Worm (Caenorhabditis elegans) whole organism, L1 larva: Measurements from ENCODE around the gene F12E12.2.
"Not testable (repeated sequence)": the region's sequence is repeated elsewhere in the genome, so short reads cannot be mapped to it uniquely, and the experiment has no call there.

ENCODE experiments used
- C04F5.9 ChIP-seq: sonication (generic microtip); optimal IDR thresholded peaks from 2 replicates; lab custom pipeline; 2016; ENCODE audit warnings: missing genetic modification characterization, missing compliant biosample characterization
- C16A3.4 ChIP-seq: fragments of 150-350 bp; optimal IDR thresholded peaks from 2 replicates; lab custom pipeline; 2014; ENCODE audit warnings: missing biosample characterization, missing genetic modification characterization
- aha-1 ChIP-seq: fragments of 150-350 bp; optimal IDR thresholded peaks from 2 replicates; lab custom pipeline; 2014; ENCODE audit warnings: missing biosample characterization, missing genetic modification characterization
- alr-1 ChIP-seq: fragments of 200-800 bp; sonication (Bioruptor generic); optimal IDR thresholded peaks from 2 replicates; lab custom pipeline; 2018; ENCODE audit warnings: borderline replicate concordance, mild to moderate bottlenecking, missing genetic modification characterization, missing compliant biosample characterization
- ama-1 ChIP-seq: fragments of 150-350 bp; optimal IDR thresholded peaks from 2 replicates; lab custom pipeline; 2014
- blmp-1 ChIP-seq: fragments of 150-350 bp; optimal IDR thresholded peaks from 2 replicates; lab custom pipeline; 2014; ENCODE audit warnings: missing biosample characterization, missing genetic modification characterization
- ceh-82 ChIP-seq, 3 experiments: fragments of 150-350 bp in 1 of 3; sonication (generic microtip) in 2 of 3; optimal IDR thresholded peaks; 2 replicates each; lab custom pipeline; 2014 to 2017; ENCODE audit warnings: missing biosample characterization in 3 of 3, missing genetic modification characterization in 3 of 3
- ces-1 ChIP-seq: fragments of 150-350 bp; optimal IDR thresholded peaks from 2 replicates; lab custom pipeline; 2014; ENCODE audit warnings: missing biosample characterization, missing genetic modification reagents, missing genetic modification characterization
- dsc-1 ChIP-seq: sonication (generic microtip); optimal IDR thresholded peaks from 2 replicates; lab custom pipeline; 2016; ENCODE audit warnings: mild to moderate bottlenecking, missing genetic modification characterization, missing compliant biosample characterization
- elt-2 ChIP-seq: sonication (generic microtip); optimal IDR thresholded peaks from 2 replicates; lab custom pipeline; 2016; ENCODE audit warnings: missing genetic modification characterization, mild to moderate bottlenecking, inconsistent platforms, missing compliant biosample characterization, missing genetic modification reagents
- elt-3 ChIP-seq, 6 experiments: fragments of 150-350 bp in 1 of 6; sonication (generic microtip); optimal IDR thresholded peaks; 2 replicates each; lab custom pipeline; 2017 to 2018; ENCODE audit warnings: missing biosample characterization in 6 of 6, missing genetic modification characterization in 6 of 6, inconsistent platforms in 1 of 6
- ets-5 ChIP-seq: fragments of 200-800 bp; sonication (Bioruptor generic); IDR thresholded peaks from 2 replicates; pipeline ENCODE4 v1.3.6; 2022; ENCODE audit warnings: missing genetic modification characterization, missing compliant biosample characterization
- fkh-10 ChIP-seq: sonication (generic microtip); optimal IDR thresholded peaks from 2 replicates; lab custom pipeline; 2017; ENCODE audit warnings: missing biosample characterization, missing genetic modification reagents, missing genetic modification characterization
- fkh-4 ChIP-seq: sonication (generic microtip); optimal IDR thresholded peaks from 2 replicates; lab custom pipeline; 2016; ENCODE audit warnings: missing compliant biosample characterization, missing genetic modification characterization, borderline replicate concordance
- fkh-8 ChIP-seq: sonication (generic microtip); optimal IDR thresholded peaks from 2 replicates; lab custom pipeline; 2016; ENCODE audit warnings: mild to moderate bottlenecking, missing genetic modification characterization, missing compliant biosample characterization
- fos-1 ChIP-seq: fragments of 150-350 bp; optimal IDR thresholded peaks from 2 replicates; lab custom pipeline; 2014; ENCODE audit warnings: missing biosample characterization, missing genetic modification characterization
- hlh-17 ChIP-seq: fragments of 200-800 bp; sonication (Bioruptor generic); optimal IDR thresholded peaks from 2 replicates; lab custom pipeline; 2018; ENCODE audit warnings: missing genetic modification characterization, mild to moderate bottlenecking, missing compliant biosample characterization, moderate library complexity, borderline replicate concordance
- isw-1 ChIP-seq: fragments of 200-800 bp; sonication (Bioruptor generic); IDR thresholded peaks from 2 replicates; pipeline ENCODE4 v1.3.6; 2022; ENCODE audit warnings: missing genetic modification characterization, missing compliant biosample characterization
- lin-13 ChIP-seq: fragments of 150-350 bp; optimal IDR thresholded peaks from 2 replicates; lab custom pipeline; 2014; ENCODE audit warnings: missing biosample characterization, missing genetic modification reagents, missing genetic modification characterization
- lin-15B ChIP-seq: fragments of 150-350 bp; sonication (generic microtip); optimal IDR thresholded peaks from 3 replicates; lab custom pipeline; 2014; ENCODE audit warnings: missing biosample characterization, missing genetic modification characterization
- lin-35 ChIP-seq, 2 experiments: fragments of 150-350 bp; optimal IDR thresholded peaks; 2 replicates each; lab custom pipeline; 2014; ENCODE audit warnings: missing biosample characterization in 2 of 2, missing genetic modification characterization in 2 of 2, missing genetic modification reagents in 2 of 2
- lsy-2 ChIP-seq, 2 experiments: fragments of 150-350 bp; optimal IDR thresholded peaks; 2 replicates each; lab custom pipeline; 2014; ENCODE audit warnings: missing biosample characterization in 2 of 2, missing genetic modification characterization in 2 of 2
- mef-2 ChIP-seq: fragments of 150-350 bp; optimal IDR thresholded peaks from 2 replicates; lab custom pipeline; 2014; ENCODE audit warnings: missing biosample characterization, missing genetic modification characterization
- mep-1 ChIP-seq: fragments of 150-350 bp; optimal IDR thresholded peaks from 2 replicates; lab custom pipeline; 2014; ENCODE audit warnings: missing biosample characterization, missing genetic modification characterization
- nhr-11 ChIP-seq: fragments of 150-350 bp; optimal IDR thresholded peaks from 2 replicates; lab custom pipeline; 2014; ENCODE audit warnings: missing biosample characterization, missing genetic modification characterization
- nhr-47 ChIP-seq: sonication (generic microtip); optimal IDR thresholded peaks from 2 replicates; lab custom pipeline; 2016; ENCODE audit warnings: mild to moderate bottlenecking, missing genetic modification characterization, moderate library complexity, missing compliant biosample characterization
- nhr-71 ChIP-seq: sonication (generic microtip); optimal IDR thresholded peaks from 2 replicates; lab custom pipeline; 2016; ENCODE audit warnings: mild to moderate bottlenecking, missing genetic modification characterization, moderate library complexity, missing compliant biosample characterization
- nhr-84 ChIP-seq: sonication (generic microtip); optimal IDR thresholded peaks from 2 replicates; lab custom pipeline; 2017; ENCODE audit warnings: missing biosample characterization, missing genetic modification characterization
- pax-3 ChIP-seq: fragments of 200-800 bp; sonication (Bioruptor generic); optimal IDR thresholded peaks from 2 replicates; lab custom pipeline; 2018; ENCODE audit warnings: mild to moderate bottlenecking, missing genetic modification characterization, moderate library complexity, missing compliant biosample characterization
- pqm-1 ChIP-seq: sonication (generic microtip); optimal IDR thresholded peaks from 3 replicates; lab custom pipeline; 2017; ENCODE audit warnings: missing biosample characterization, missing genetic modification characterization
- skn-1 ChIP-seq: fragments of 150-350 bp; optimal IDR thresholded peaks from 2 replicates; lab custom pipeline; 2014; ENCODE audit warnings: missing biosample characterization, missing genetic modification characterization
- sptf-1 ChIP-seq: fragments of 150-350 bp; optimal IDR thresholded peaks from 2 replicates; lab custom pipeline; 2014; ENCODE audit warnings: missing biosample characterization, missing genetic modification characterization
- sup-37 ChIP-seq: fragments of 200-800 bp; sonication (Bioruptor generic); optimal IDR thresholded peaks from 2 replicates; lab custom pipeline; 2018; ENCODE audit warnings: mild to moderate bottlenecking, missing genetic modification characterization, missing compliant biosample characterization
- tbx-2 ChIP-seq: sonication (generic microtip); optimal IDR thresholded peaks from 2 replicates; lab custom pipeline; 2016; ENCODE audit warnings: missing genetic modification characterization, missing compliant biosample characterization
- tlp-1 ChIP-seq: fragments of 150-350 bp; optimal IDR thresholded peaks from 2 replicates; lab custom pipeline; 2014; ENCODE audit warnings: missing biosample characterization, missing genetic modification characterization
- unc-86 ChIP-seq: sonication (generic microtip); optimal IDR thresholded peaks from 2 replicates; lab custom pipeline; 2016; ENCODE audit warnings: missing genetic modification characterization, missing compliant biosample characterization
- vab-15 ChIP-seq: sonication (generic microtip); optimal IDR thresholded peaks from 2 replicates; lab custom pipeline; 2017; ENCODE audit warnings: missing genotype, mild to moderate bottlenecking, missing genetic modification characterization, missing compliant biosample characterization
- xbp-1 ChIP-seq: sonication (generic microtip); optimal IDR thresholded peaks from 2 replicates; lab custom pipeline; 2016; ENCODE audit warnings: missing genetic modification characterization, missing compliant biosample characterization
- ztf-11 ChIP-seq, 2 experiments: sonication (generic microtip); optimal IDR thresholded peaks; 2 replicates each; lab custom pipeline; 2016 to 2017; ENCODE audit warnings: missing genetic modification characterization in 2 of 2, missing biosample characterization in 1 of 2, missing compliant biosample characterization in 1 of 2
- ztf-4 ChIP-seq: fragments of 150-350 bp; optimal IDR thresholded peaks from 2 replicates; lab custom pipeline; 2014; ENCODE audit warnings: missing biosample characterization, missing genetic modification characterization

F12E12.2 gene

ce11 chrII:3753598-3753997 lies 13.9 kb downstream of the F12E12.2 start, which contains the start of gene rcd-1:
rcd-1 (plus strand) TSS chrII:3753898.
- TF ChIP-seq nhr-84 (tag; lab: Kevin White, UChicago) (no peak), ztf-11 (tag; optimal IDR thresholded peaks at IDR 0.05; lab: Kevin White, UChicago) (no peak), elt-3 (tag; optimal IDR thresholded peaks at IDR 0.05; lab: Kevin White, UChicago) (no peak)

ce11 chrII:3757499-3757898 lies 17.8 kb downstream of the F12E12.2 start, which contains the start of gene srx-111:
srx-111 (plus strand) TSS chrII:3757799.
- no peak for TF ChIP-seq elt-3 (tag; optimal IDR thresholded peaks at IDR 0.05; lab: Kevin White, UChicago)
- no peak for TF ChIP-seq sptf-1 (tag; lab: Kevin White, UChicago)
- no peak for TF ChIP-seq elt-2 (tag; lab: Kevin White, UChicago)
- TF ChIP-seq nhr-47 (tag; lab: Kevin White, UChicago), result no peak
- TF ChIP-seq skn-1 (tag; lab: Kevin White, UChicago), result no peak
- no peak for TF ChIP-seq mef-2 (tag; lab: Kevin White, UChicago)
- TF ChIP-seq lin-13 (GFP tag; lab: Kevin White, UChicago), result no peak
- no peak for TF ChIP-seq dsc-1 (tag; lab: Kevin White, UChicago)

ce11 chrII:3759010-3759409 lies 19.3 kb downstream of the F12E12.2 start, which contains the start of gene T24E12.12:
T24E12.12 (plus strand) TSS chrII:3759290.
- no peak for TF ChIP-seq tbx-2
- no peak for TF ChIP-seq ces-1 (GFP tag; lab: Kevin White, UChicago)
- peak; percentile 52 for TF ChIP-seq nhr-71 (tag; lab: Kevin White, UChicago)
- TF ChIP-seq fkh-8, result peak; percentile 55
- TF ChIP-seq fos-1 (tag; lab: Kevin White, UChicago), result no peak
- TF ChIP-seq lin-13 (GFP tag; lab: Kevin White, UChicago), result no peak
- TF ChIP-seq blmp-1, result no peak

- not testable (repeated sequence) for TF ChIP-seq C04F5.9 (tag; lab: Kevin White, UChicago); hlh-17; nhr-47 (tag; lab: Kevin White, UChicago)
Observed at ce11 chrII:3761599-3761998, 21.9 kb downstream of the F12E12.2 start, which contains the start of gene T24E12.6. T24E12.6 (minus strand) TSS chrII:3761699.

ce11 chrII:3764486-3764885 lies 24.7 kb downstream of the F12E12.2 start, which contains the start of gene srx-112:
srx-112 (minus strand) TSS chrII:3764586.
- TF ChIP-seq ama-1 (lab: Kevin White, UChicago) (no peak), skn-1 (tag; lab: Kevin White, UChicago) (no peak), elt-3 (tag; optimal IDR thresholded peaks at IDR 0.05; lab: Kevin White, UChicago) (no peak), nhr-47 (tag; lab: Kevin White, UChicago) (no peak), nhr-11 (tag; lab: Kevin White, UChicago) (no peak), sup-37 (no peak), ceh-82 (tag; optimal IDR thresholded peaks at IDR 0.05; lab: Kevin White, UChicago) (no peak), alr-1 (tag; lab: Kevin White, UChicago) (no peak), tlp-1 (tag; lab: Kevin White, UChicago) (no peak), ztf-4 (tag; lab: Kevin White, UChicago) (no peak), ets-5 (no peak), unc-86 (tag; lab: Kevin White, UChicago) (no peak), pqm-1 (tag; lab: Kevin White, UChicago) (no peak), nhr-84 (tag; lab: Kevin White, UChicago) (no peak)

- TF ChIP-seq lin-15B (tag; lab: Kevin White, UChicago) (no peak), vab-15 (no peak), aha-1 (tag; lab: Kevin White, UChicago) (no peak), ets-5 (no peak), ztf-11 (tag; optimal IDR thresholded peaks at IDR 0.05; lab: Kevin White, UChicago) (no peak), nhr-71 (tag; lab: Kevin White, UChicago) (no peak), fkh-4 (tag; lab: Kevin White, UChicago) (no peak), pax-3 (no peak), unc-86 (tag; lab: Kevin White, UChicago) (no peak), fkh-10 (no peak), C16A3.4 (no peak), xbp-1 (no peak), isw-1 (GFP tag; lab: Robert Waterston, UW) (no peak), lsy-2 (tag; optimal IDR thresholded peaks at IDR 0.05; lab: Kevin White, UChicago) (no peak), nhr-84 (tag; lab: Kevin White, UChicago) (no peak), mep-1 (tag; lab: Kevin White, UChicago) (no peak), hlh-17 (no peak), alr-1 (tag; lab: Kevin White, UChicago) (no peak), lin-35 (GFP tag; optimal IDR thresholded peaks at IDR 0.05; lab: Kevin White, UChicago) (no peak), pqm-1 (tag; lab: Kevin White, UChicago) (no peak)
Observed at ce11 chrII:3771640-3772039, 31.9 kb downstream of the F12E12.2 start.
